1 fruit fly cellular context compared by ENCODE assay signal in the genomic region with DNA sequence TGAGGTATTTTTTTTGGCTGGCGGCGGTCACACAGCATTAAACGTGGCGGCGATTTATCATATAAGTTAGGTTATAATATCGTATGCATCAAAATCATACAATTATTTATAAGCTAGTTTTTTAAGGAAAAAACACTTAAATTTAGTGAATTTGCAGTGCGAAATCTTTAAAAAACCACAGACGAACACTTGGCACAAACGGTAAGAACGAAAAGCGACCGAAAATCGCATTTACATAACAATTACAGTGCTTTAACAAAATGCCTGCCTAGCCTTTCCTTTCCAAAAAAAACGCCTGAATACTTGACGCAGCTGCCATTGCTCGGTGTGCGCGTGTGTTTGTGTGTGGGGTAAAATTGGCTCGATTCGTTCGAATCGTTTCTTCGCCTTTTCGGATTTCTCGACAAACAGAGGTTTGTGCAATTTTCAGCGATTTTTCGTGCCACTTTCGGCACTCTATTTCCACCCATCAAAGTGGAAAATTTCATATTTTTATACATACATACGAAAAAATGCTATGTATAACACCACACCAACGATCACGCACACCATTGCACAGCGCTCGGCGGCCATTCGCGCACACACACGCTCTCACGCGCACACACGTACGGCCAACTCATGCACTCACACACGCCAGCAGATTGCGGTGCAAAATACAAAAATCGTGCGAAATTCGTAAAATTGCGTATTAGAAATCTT.
TF ChIP-seq lines count a peak whose summit lies in the region.

A gene (plus strand): TSS at position 44 of the 699 bp plus-strand sequence.

TF ChIP-seq in whole organism, embryonic, 481 proteins besides CTCF, POLR2A, EP300 and RAD21 (continued from another document):
- peak; percentile 57 for TF ChIP-seq sqz (GFP tag; optimal IDR thresholded peaks at IDR 0.05; lab: Kevin White, UChicago)
- peak; percentile 74 for TF ChIP-seq YL-1 (GFP tag; optimal IDR thresholded peaks at IDR 0.05; lab: Kevin White, UChicago)
- TF ChIP-seq MESR4 (GFP tag; optimal IDR thresholded peaks at IDR 0.05; lab: Kevin White, UChicago), result peak; percentile 68
- no peak for TF ChIP-seq gro (GFP tag; optimal IDR thresholded peaks at IDR 0.05; lab: Kevin White, UChicago)
- no peak for TF ChIP-seq CG18011 (GFP tag; optimal IDR thresholded peaks at IDR 0.05; lab: Kevin White, UChicago)
- TF ChIP-seq Hmr (GFP tag; optimal IDR thresholded peaks at IDR 0.05; lab: Kevin White, UChicago), result peak; percentile 10
- TF ChIP-seq CG8924 (tag; optimal IDR thresholded peaks at IDR 0.05; lab: Kevin White, UChicago), result peak; percentile 15
- peak; percentile 91 for TF ChIP-seq CG32767 (GFP tag; IDR thresholded peaks at IDR 0.05; lab: Robert Waterston, UW)
- peak; percentile 96 for TF ChIP-seq CG15479 (GFP tag; optimal IDR thresholded peaks at IDR 0.05; lab: Kevin White, UChicago)
- 0 out of 2 replicates have a peak, but pooled peaks have one; percentile 7 for TF ChIP-seq Adf1 (GFP tag; IDR thresholded peaks at IDR 0.05; lab: Robert Waterston, UW)
- peak; percentile 68 for TF ChIP-seq Med (GFP tag; lab: Kevin White, UChicago)
- no peak for TF ChIP-seq CG30431 (GFP tag; optimal IDR thresholded peaks at IDR 0.05; lab: Kevin White, UChicago)
- peak; percentile 50; the same call in 1 of the 3 replicates for TF ChIP-seq Dbx (GFP tag; IDR thresholded peaks at IDR 0.05; lab: Robert Waterston, UW)
- peak; percentile 54 for TF ChIP-seq CG13624 (GFP tag; optimal IDR thresholded peaks at IDR 0.05; lab: Kevin White, UChicago)
- TF ChIP-seq CG17385 (GFP tag; optimal IDR thresholded peaks at IDR 0.05; lab: Kevin White, UChicago), result peak; percentile 1
- peak; percentile 11 for TF ChIP-seq CG17568 (GFP tag; optimal IDR thresholded peaks at IDR 0.05; lab: Kevin White, UChicago)
- TF ChIP-seq Pdp1 (GFP tag; optimal IDR thresholded peaks at IDR 0.05; lab: Kevin White, UChicago), result peak in 1 of 2 experiments; percentile 86
- TF ChIP-seq ab (GFP tag; optimal IDR thresholded peaks at IDR 0.05; lab: Kevin White, UChicago), result no peak
- peak; percentile 43 for TF ChIP-seq Nf-YC (tag; optimal IDR thresholded peaks at IDR 0.05; lab: Kevin White, UChicago)
- TF ChIP-seq sisA (GFP tag; IDR thresholded peaks at IDR 0.05; lab: Robert Waterston, UW), result no peak
- no peak for TF ChIP-seq ftz-f1 (GFP tag; optimal IDR thresholded peaks at IDR 0.05; lab: Kevin White, UChicago)
- no peak for TF ChIP-seq vfl (GFP tag; optimal IDR thresholded peaks at IDR 0.05; lab: Kevin White, UChicago)
- no peak for TF ChIP-seq CG31365 (tag; optimal IDR thresholded peaks at IDR 0.05; lab: Kevin White, UChicago)
- TF ChIP-seq CG12104 (GFP tag; optimal IDR thresholded peaks at IDR 0.05; lab: Kevin White, UChicago), result no peak
- peak; percentile 53; the same call in 1 of the 2 replicates for TF ChIP-seq bbx (GFP tag; IDR thresholded peaks at IDR 0.05; lab: Robert Waterston, UW; ENCODE audit: partially characterized antibody)
- TF ChIP-seq schlank (tag; optimal IDR thresholded peaks at IDR 0.05; lab: Kevin White, UChicago), result no peak
- peak; percentile 91 for TF ChIP-seq Deaf1 (tag; optimal IDR thresholded peaks at IDR 0.05; lab: Kevin White, UChicago)
